Worm (Caenorhabditis elegans): ENCODE measurements around the gene EEED8.2.

Gene EEED8.2

ce11 chrII:5426054-5426453 is 9.5 kb downstream of the EEED8.2 start (continued):
- no peak for TF ChIP-seq lin-39 (tag; optimal IDR thresholded peaks at IDR 0.05)
- TF ChIP-seq ceh-63 (GFP tag; optimal IDR thresholded peaks at IDR 0.05) = no peak
- TF ChIP-seq isw-1 (GFP tag; IDR thresholded peaks at IDR 0.05) = no peak
- peak; percentile 71 for TF ChIP-seq rnt-1 (tag; optimal IDR thresholded peaks at IDR 0.05)
- TF ChIP-seq nhr-19 (GFP tag; conservative IDR thresholded peaks at IDR 0.05) = peak; percentile 21; the same call in 1 of the 2 replicates
- peak; percentile 19 for TF ChIP-seq xbp-1 (tag; optimal IDR thresholded peaks at IDR 0.05)
- TF ChIP-seq nhr-28 (tag; optimal IDR thresholded peaks at IDR 0.05) = no peak
- TF ChIP-seq nhr-11 (tag; optimal IDR thresholded peaks at IDR 0.05) = no peak
- TF ChIP-seq skn-1 (tag; optimal IDR thresholded peaks at IDR 0.05) = peak; percentile 17
- TF ChIP-seq lir-3 (tag; optimal IDR thresholded peaks at IDR 0.05; ENCODE audit: poor library complexity) = peak; percentile 12
- peak; percentile 6 for TF ChIP-seq snpc-4 (tag; optimal IDR thresholded peaks at IDR 0.05)
- no peak for TF ChIP-seq C04F5.9 (tag; optimal IDR thresholded peaks at IDR 0.05)
- peak; percentile 79 for TF ChIP-seq nhr-85 (tag)
- TF ChIP-seq ztf-11 (tag; optimal IDR thresholded peaks at IDR 0.05) = no peak
- no peak for TF ChIP-seq ceh-90 (tag; optimal IDR thresholded peaks at IDR 0.05)
- no peak for TF ChIP-seq zag-1 (tag; optimal IDR thresholded peaks at IDR 0.05)
- peak; percentile 60 for TF ChIP-seq nhr-20 (tag; optimal IDR thresholded peaks at IDR 0.05)
- no peak for TF ChIP-seq vab-15 (tag; optimal IDR thresholded peaks at IDR 0.05)
- no peak for TF ChIP-seq alr-1 (tag; optimal IDR thresholded peaks at IDR 0.05; ENCODE audit: borderline replicate concordance)
- peak; percentile 21 to 60 (median 58) for TF ChIP-seq dpl-1 (GFP tag; optimal IDR thresholded peaks at IDR 0.05)
- no peak for TF ChIP-seq ceh-8 (GFP tag; optimal IDR thresholded peaks at IDR 0.05)
- no peak for TF ChIP-seq ama-1 (optimal IDR thresholded peaks at IDR 0.05)
- TF ChIP-seq nhr-90 (tag; optimal IDR thresholded peaks at IDR 0.05; ENCODE audit: poor library complexity) = peak; percentile 17
- TF ChIP-seq zip-4 (GFP tag; optimal IDR thresholded peaks at IDR 0.05) = no peak
- TF ChIP-seq elt-2 (tag; optimal IDR thresholded peaks at IDR 0.05) = peak; percentile 59
- TF ChIP-seq snu-23 (GFP tag; optimal IDR thresholded peaks at IDR 0.05) = peak; percentile 81
- no peak for TF ChIP-seq ceh-88 (GFP tag; IDR thresholded peaks at IDR 0.05)
- no peak for TF ChIP-seq hpl-2 (GFP tag; optimal IDR thresholded peaks at IDR 0.05)
- no peak for TF ChIP-seq sptf-1 (tag; optimal IDR thresholded peaks at IDR 0.05)
- peak; percentile 48 for TF ChIP-seq swsn-7 (tag; optimal IDR thresholded peaks at IDR 0.05)
- TF ChIP-seq fos-1 (tag; optimal IDR thresholded peaks at IDR 0.05) = no peak

- TF ChIP-seq alr-1 (tag; optimal IDR thresholded peaks at IDR 0.05; ENCODE audit: borderline replicate concordance) (no peak), nhr-85 (tag) (peak; percentile 12)
Observed at ce11 chrII:5426470-5426869, 10.0 kb downstream of the EEED8.2 start.

- TF ChIP-seq nhr-20 (tag; optimal IDR thresholded peaks at IDR 0.05) (no peak), unc-130 (tag; optimal IDR thresholded peaks at IDR 0.05) (peak; percentile 53), C16A3.4 (tag; optimal IDR thresholded peaks at IDR 0.05) (no peak), nhr-19 (GFP tag; conservative IDR thresholded peaks at IDR 0.05) (no peak), fos-1 (tag; optimal IDR thresholded peaks at IDR 0.05) (no peak), xbp-1 (tag; optimal IDR thresholded peaks at IDR 0.05) (peak; percentile 68), nhr-237 (tag; optimal IDR thresholded peaks at IDR 0.05) (no peak), skn-1 (tag; optimal IDR thresholded peaks at IDR 0.05) (peak; percentile 19), mep-1 (tag; optimal IDR thresholded peaks at IDR 0.05) (no peak), sup-37 (GFP tag; optimal IDR thresholded peaks at IDR 0.05) (no peak), nhr-11 (tag; optimal IDR thresholded peaks at IDR 0.05) (no peak), F16B12.6 (tag; optimal IDR thresholded peaks at IDR 0.05) (peak; percentile 92), Y116A8C.19 (tag; optimal IDR thresholded peaks at IDR 0.05; ENCODE audit: borderline replicate concordance) (no peak), unc-62 (GFP tag; optimal IDR thresholded peaks at IDR 0.05) (no peak), ztf-11 (tag; optimal IDR thresholded peaks at IDR 0.05) (no peak), snpc-4 (tag; optimal IDR thresholded peaks at IDR 0.05) (no peak), efl-1 (optimal IDR thresholded peaks at IDR 0.05) (peak; percentile 40 to 55), efl-1 (GFP tag; optimal IDR thresholded peaks at IDR 0.05 in 1 of 2) (peak; percentile 56 to 89), lin-14 (GFP tag; optimal IDR thresholded peaks at IDR 0.05) (no peak), C04F5.9 (tag; optimal IDR thresholded peaks at IDR 0.05) (no peak), elt-2 (tag; optimal IDR thresholded peaks at IDR 0.05) (no peak), rnt-1 (tag; optimal IDR thresholded peaks at IDR 0.05) (peak; percentile 20), lsy-2 (tag; optimal IDR thresholded peaks at IDR 0.05) (peak in 1 of 2 experiments; percentile 15), lin-35 (GFP tag; optimal IDR thresholded peaks at IDR 0.05) (peak; percentile 44 to 63), nhr-71 (tag; optimal IDR thresholded peaks at IDR 0.05) (peak; percentile 32), fkh-4 (tag; optimal IDR thresholded peaks at IDR 0.05; ENCODE audit: borderline replicate concordance) (no peak), lin-15B (tag; optimal IDR thresholded peaks at IDR 0.05) (no peak), sox-4 (tag; optimal IDR thresholded peaks at IDR 0.05) (no peak)
Observed at ce11 chrII:5429522-5430257, 13.2 kb downstream of the EEED8.2 start, which contains the start of the genes F07F6.4 and F07F6.2. TSS of gene F07F6.4 (minus strand) at chrII:5429572. TSS of gene F07F6.2 (plus strand) at chrII:5430207.
